Worm (Caenorhabditis elegans) whole organism, L2 larva: ENCODE data around the gene glc-1.

Source experiments
- ceh-82 ChIP-seq: fragments of 150-350 bp; optimal IDR thresholded peaks from 2 replicates; lab custom pipeline; 2014; ENCODE audit warnings: missing biosample characterization, missing genetic modification characterization
- crh-2 ChIP-seq: sonication (generic microtip); optimal IDR thresholded peaks from 2 replicates; lab custom pipeline; 2017; ENCODE audit warnings: missing biosample characterization, missing genetic modification characterization
- egl-27 ChIP-seq: sonication (generic microtip); optimal IDR thresholded peaks from 3 replicates; lab custom pipeline; 2017; ENCODE audit warnings: missing biosample characterization, missing genetic modification reagents, missing genetic modification characterization
- elt-1 ChIP-seq: fragments of 150-350 bp; optimal IDR thresholded peaks from 2 replicates; lab custom pipeline; 2014; ENCODE audit warnings: missing biosample characterization, missing genetic modification characterization
- lin-11 ChIP-seq: fragments of 150-350 bp; sonication (generic microtip); optimal IDR thresholded peaks from 2 replicates; lab custom pipeline; 2014; ENCODE audit warnings: missing biosample characterization, missing genetic modification characterization, inconsistent platforms, mixed read lengths
- lin-39 ChIP-seq: fragments of 150-350 bp; optimal IDR thresholded peaks from 2 replicates; lab custom pipeline; 2014; ENCODE audit warnings: missing biosample characterization, missing genetic modification reagents, missing genetic modification characterization
- lsy-2 ChIP-seq, 2 experiments: fragments of 150-350 bp in 1 of 2; sonication (generic microtip) in 1 of 2; optimal IDR thresholded peaks; 2 replicates each; lab custom pipeline; 2014 to 2017; ENCODE audit warnings: missing biosample characterization in 2 of 2, missing genetic modification characterization in 2 of 2
- nhr-12 ChIP-seq: fragments of 150-350 bp; optimal IDR thresholded peaks from 2 replicates; lab custom pipeline; 2014; ENCODE audit warnings: missing biosample characterization, missing genetic modification characterization
- nhr-129 ChIP-seq: fragments of 150-350 bp; optimal IDR thresholded peaks from 2 replicates; lab custom pipeline; 2014; ENCODE audit warnings: missing biosample characterization, missing genetic modification characterization
- nhr-23 ChIP-seq: fragments of 150-350 bp; optimal IDR thresholded peaks from 2 replicates; lab custom pipeline; 2014; ENCODE audit warnings: missing biosample characterization, missing genetic modification reagents, missing genetic modification characterization
- unc-55 ChIP-seq: fragments of 150-350 bp; sonication (generic microtip); optimal IDR thresholded peaks from 3 replicates; lab custom pipeline; 2014; ENCODE audit warnings: missing biosample characterization, missing genetic modification reagents, missing genetic modification characterization
- zag-1 ChIP-seq: fragments of 150-350 bp; optimal IDR thresholded peaks from 2 replicates; lab custom pipeline; 2014; ENCODE audit warnings: missing biosample characterization, missing genetic modification characterization
- ztf-11 ChIP-seq: sonication (generic microtip); optimal IDR thresholded peaks from 2 replicates; lab custom pipeline; 2017; ENCODE audit warnings: missing biosample characterization, missing genetic modification characterization

DNA sequence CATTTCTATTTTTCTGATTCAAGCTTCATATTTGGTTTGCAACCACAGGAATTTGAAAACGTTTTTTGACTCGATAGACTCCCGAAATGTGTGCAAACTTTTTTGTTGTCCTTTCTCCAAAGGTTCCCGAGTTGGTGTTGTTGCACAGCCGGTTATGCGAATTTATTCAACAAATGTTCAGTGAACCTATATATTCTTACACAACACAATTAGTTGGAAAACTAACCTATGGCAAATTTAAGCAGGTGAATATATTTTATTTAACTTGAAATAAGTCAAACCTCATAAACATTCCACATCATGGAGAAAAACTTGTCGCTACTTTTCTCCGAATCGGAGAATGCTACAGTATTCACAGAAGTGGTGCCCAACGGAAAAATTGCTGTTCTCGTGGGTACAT lies 36.1 kb upstream of the glc-1 start, which contains the start of gene srz-14:
- no peak for TF ChIP-seq lsy-2 (tag; optimal IDR thresholded peaks at IDR 0.05; lab: Kevin White, UChicago)
- TF ChIP-seq unc-55: no peak
- no peak for TF ChIP-seq nhr-12 (tag; lab: Kevin White, UChicago)
- no peak for TF ChIP-seq elt-1 (tag; lab: Kevin White, UChicago)
- no peak for TF ChIP-seq zag-1 (tag; lab: Kevin White, UChicago)
- no peak for TF ChIP-seq ceh-82 (tag; lab: Kevin White, UChicago)
- TF ChIP-seq lin-39 (tag; lab: Kevin White, UChicago): no peak
- no peak for TF ChIP-seq ztf-11 (tag; lab: Kevin White, UChicago)
- TF ChIP-seq lin-11 (tag; lab: Kevin White, UChicago): no peak
- TF ChIP-seq nhr-129 (tag; lab: Kevin White, UChicago): no peak
- TF ChIP-seq egl-27 (tag; lab: Kevin White, UChicago): no peak
- TF ChIP-seq crh-2 (tag; lab: Kevin White, UChicago): no peak
- no peak for TF ChIP-seq nhr-23 (tag; lab: Kevin White, UChicago)
